Fruit fly (Drosophila melanogaster): ENCODE measurements around the gene CG4020.

DNA sequence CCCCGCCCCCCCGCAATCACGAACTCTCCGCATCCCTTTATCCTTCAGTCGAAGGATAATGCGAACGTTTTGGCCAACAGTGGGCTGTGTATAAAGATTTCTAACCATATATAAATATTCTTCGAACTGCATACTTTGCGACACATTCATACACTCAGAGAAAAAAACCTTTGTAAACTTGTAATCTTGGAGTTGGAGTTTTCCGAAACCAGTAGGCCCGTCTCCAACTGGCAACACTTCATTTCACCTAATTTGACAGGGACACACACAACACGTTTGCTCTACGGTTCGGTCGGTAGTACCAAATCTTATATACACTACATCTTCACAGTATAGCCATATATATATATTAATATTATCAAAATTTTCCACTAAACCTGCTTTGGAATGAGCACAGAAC, 36.8 kb upstream of the CG4020 start, which contains the start of gene CG15764:
- TF ChIP-seq CG17806 (tag; optimal IDR thresholded peaks at IDR 0.05), result no peak
- TF ChIP-seq rn (GFP tag; IDR thresholded peaks at IDR 0.05), result no peak
- no peak for TF ChIP-seq CG8301 (tag; optimal IDR thresholded peaks at IDR 0.05)
- no peak for TF ChIP-seq CG9948 (tag; optimal IDR thresholded peaks at IDR 0.05)
- TF ChIP-seq CG4496 (GFP tag; IDR thresholded peaks at IDR 0.05), result no peak
- TF ChIP-seq EcR (GFP tag; optimal IDR thresholded peaks at IDR 0.05), result no peak
- no peak for TF ChIP-seq CG34367 (tag; optimal IDR thresholded peaks at IDR 0.05)
- TF ChIP-seq D1 (tag; optimal IDR thresholded peaks at IDR 0.05), result no peak
- TF ChIP-seq Ets98B (GFP tag; IDR thresholded peaks at IDR 0.05), result no peak
- no peak for TF ChIP-seq CG12605 (GFP tag; IDR thresholded peaks at IDR 0.05)
- no peak for TF ChIP-seq Pif1B (GFP tag; optimal IDR thresholded peaks at IDR 0.05)
- TF ChIP-seq CG14655 (GFP tag; optimal IDR thresholded peaks at IDR 0.05), result no peak
